Worm (Caenorhabditis elegans): Measurements from ENCODE around the gene wbp-2.

Gene wbp-2

ce11 chrII:9329474-9329873 is at the start of gene wbp-2:
Gene wbp-2 (plus strand): TSS chrII:9329774.
- TF ChIP-seq unc-39 (tag; optimal IDR thresholded peaks at IDR 0.05) (no peak), nhr-25 (tag; optimal IDR thresholded peaks at IDR 0.05) (no peak), pqm-1 (tag; optimal IDR thresholded peaks at IDR 0.05) (no peak), mml-1 (tag; optimal IDR thresholded peaks at IDR 0.05) (no peak)

ce11 chrII:9280048-9280772 is 49.4 kb upstream of the wbp-2 start, which contains the start of gene gldi-3:
Gene gldi-3 (minus strand): TSS chrII:9280098.
- TF ChIP-seq elt-2 (tag; optimal IDR thresholded peaks at IDR 0.05) = peak; percentile 61
- TF ChIP-seq ceh-16 (tag; optimal IDR thresholded peaks at IDR 0.05) = no peak
- TF ChIP-seq pqm-1 (tag; optimal IDR thresholded peaks at IDR 0.05) = peak; percentile 7

- TF ChIP-seq ceh-82 (tag; optimal IDR thresholded peaks at IDR 0.05) = no peak
- TF ChIP-seq lin-15B (tag; optimal IDR thresholded peaks at IDR 0.05) = no peak
- no peak for TF ChIP-seq lsy-12 (tag; optimal IDR thresholded peaks at IDR 0.05)
- TF ChIP-seq nhr-11 (tag; optimal IDR thresholded peaks at IDR 0.05) = no peak
- no peak for TF ChIP-seq elt-3 (tag; optimal IDR thresholded peaks at IDR 0.05)
- TF ChIP-seq ama-1 (optimal IDR thresholded peaks at IDR 0.05) = peak; percentile 41
- TF ChIP-seq ZK546.5 (tag; optimal IDR thresholded peaks at IDR 0.05) = no peak
- TF ChIP-seq snpc-4 (tag; optimal IDR thresholded peaks at IDR 0.05) = no peak
- peak; percentile 93 for TF ChIP-seq pha-4 (tag; optimal IDR thresholded peaks at IDR 0.05)
- TF ChIP-seq ceh-28 (tag; optimal IDR thresholded peaks at IDR 0.05) = no peak
- TF ChIP-seq fkh-2 (tag; optimal IDR thresholded peaks at IDR 0.05) = no peak
- no peak for TF ChIP-seq nhr-25 (tag; optimal IDR thresholded peaks at IDR 0.05)
- no peak for TF ChIP-seq unc-62 (GFP tag; optimal IDR thresholded peaks at IDR 0.05)
These were observed 48.7 kb upstream of the wbp-2 start for ce11 chrII:9280846-9281245.

- TF ChIP-seq mdl-1 (tag; optimal IDR thresholded peaks at IDR 0.05) (no peak), egl-5 (tag; optimal IDR thresholded peaks at IDR 0.05) (peak; percentile 69), fos-1 (tag; optimal IDR thresholded peaks at IDR 0.05) (no peak), elt-2 (tag; optimal IDR thresholded peaks at IDR 0.05) (no peak), fkh-10 (GFP tag; optimal IDR thresholded peaks at IDR 0.05) (no peak), ceh-28 (tag; optimal IDR thresholded peaks at IDR 0.05) (no peak), nhr-76 (tag; optimal IDR thresholded peaks at IDR 0.05) (no peak), lsy-12 (tag; optimal IDR thresholded peaks at IDR 0.05) (no peak), nhr-237 (tag; optimal IDR thresholded peaks at IDR 0.05) (no peak), ztf-4 (tag; optimal IDR thresholded peaks at IDR 0.05) (no peak), nhr-11 (tag; optimal IDR thresholded peaks at IDR 0.05) (no peak), ceh-9 (tag; optimal IDR thresholded peaks at IDR 0.05) (no peak), unc-39 (tag; optimal IDR thresholded peaks at IDR 0.05) (no peak), aly-2 (tag; optimal IDR thresholded peaks at IDR 0.05) (no peak), skn-1 (tag; optimal IDR thresholded peaks at IDR 0.05) (no peak), fkh-2 (tag; optimal IDR thresholded peaks at IDR 0.05) (no peak), nfya-1 (tag; optimal IDR thresholded peaks at IDR 0.05; ENCODE audit: insufficient read depth) (peak; percentile 56), sea-2 (GFP tag; optimal IDR thresholded peaks at IDR 0.05) (no peak), ztf-11 (tag; optimal IDR thresholded peaks at IDR 0.05) (no peak), elt-3 (tag; optimal IDR thresholded peaks at IDR 0.05) (no peak), eor-1 (tag; optimal IDR thresholded peaks at IDR 0.05) (no peak), unc-62 (GFP tag; optimal IDR thresholded peaks at IDR 0.05) (no peak), lin-15B (tag; optimal IDR thresholded peaks at IDR 0.05) (peak; percentile 6), daf-12 (tag; optimal IDR thresholded peaks at IDR 0.05) (no peak), hmg-11 (tag; optimal IDR thresholded peaks at IDR 0.05) (peak; percentile 57), R02D3.7 (tag; optimal IDR thresholded peaks at IDR 0.05) (no peak), lin-39 (tag; optimal IDR thresholded peaks at IDR 0.05) (peak; percentile 55), zag-1 (tag; optimal IDR thresholded peaks at IDR 0.05) (no peak), tbx-2 (tag; optimal IDR thresholded peaks at IDR 0.05) (no peak), elt-1 (tag; optimal IDR thresholded peaks at IDR 0.05) (no peak), nhr-25 (tag; optimal IDR thresholded peaks at IDR 0.05) (no peak), nhr-43 (tag; optimal IDR thresholded peaks at IDR 0.05; ENCODE audit: poor library complexity, severe bottlenecking) (no peak), ceh-16 (tag; optimal IDR thresholded peaks at IDR 0.05) (no peak), nhr-28 (tag; optimal IDR thresholded peaks at IDR 0.05) (no peak), snpc-4 (tag; optimal IDR thresholded peaks at IDR 0.05) (no peak), egl-27 (tag; optimal IDR thresholded peaks at IDR 0.05) (no peak), pha-4 (tag; optimal IDR thresholded peaks at IDR 0.05) (no peak), nhr-23 (tag; optimal IDR thresholded peaks at IDR 0.05) (no peak), pqm-1 (tag; optimal IDR thresholded peaks at IDR 0.05) (no peak), ama-1 (optimal IDR thresholded peaks at IDR 0.05) (peak; percentile 40), mml-1 (tag; optimal IDR thresholded peaks at IDR 0.05) (no peak), nhr-67 (tag; optimal IDR thresholded peaks at IDR 0.05) (no peak), nhr-12 (tag; optimal IDR thresholded peaks at IDR 0.05) (no peak), ceh-82 (tag; optimal IDR thresholded peaks at IDR 0.05) (no peak)
These were observed 48.0 kb upstream of the wbp-2 start for ce11 chrII:9281595-9281994.

Data from whole organism, L3 larva.